Worm (Caenorhabditis elegans) whole organism, L4 larva: ENCODE measurements around the gene shc-2.
A peak's percentile ranks its signal among the peaks of the same experiment; 100 is the strongest.

ENCODE experiments used
- arid-1 ChIP-seq: fragments of 200-800 bp; sonication (Bioruptor generic); conservative IDR thresholded peaks from 2 replicates; pipeline ENCODE4 v1.3.6; 2022; ENCODE audit warnings: missing genetic modification reagents, missing genetic modification characterization, missing compliant biosample characterization
- ceh-62 ChIP-seq: sonication (generic microtip); optimal IDR thresholded peaks from 2 replicates; lab custom pipeline; 2017; ENCODE audit warnings: missing biosample characterization, missing genetic modification characterization
- ceh-82 ChIP-seq: sonication (generic microtip); optimal IDR thresholded peaks from 2 replicates; lab custom pipeline; 2017; ENCODE audit warnings: missing biosample characterization, missing genetic modification characterization
- daf-19 ChIP-seq: fragments of 200-800 bp; sonication (Bioruptor generic); conservative IDR thresholded peaks from 2 replicates; pipeline ENCODE4 v1.3.6; 2022; ENCODE audit warnings: missing genetic modification characterization, missing compliant biosample characterization
- egl-27 ChIP-seq: sonication (generic microtip); optimal IDR thresholded peaks from 3 replicates; lab custom pipeline; 2017; ENCODE audit warnings: missing biosample characterization, missing genetic modification reagents, missing genetic modification characterization
- lin-15B ChIP-seq: fragments of 150-350 bp; sonication (generic microtip); optimal IDR thresholded peaks from 3 replicates; lab custom pipeline; 2014; ENCODE audit warnings: missing biosample characterization, missing genetic modification characterization
- nhr-25 ChIP-seq: sonication (generic microtip); optimal IDR thresholded peaks from 2 replicates; lab custom pipeline; 2017; ENCODE audit warnings: missing genetic modification characterization, mild to moderate bottlenecking, missing compliant biosample characterization, antibody characterized with exemption, moderate library complexity, borderline replicate concordance; ENCODE audit not compliant: insufficient read depth
- nhr-28 ChIP-seq: fragments of 150-350 bp; optimal IDR thresholded peaks from 2 replicates; lab custom pipeline; 2014; ENCODE audit warnings: missing biosample characterization, missing genetic modification characterization

- TF ChIP-seq lin-15B (tag; lab: Kevin White, UChicago): no peak
- no peak for TF ChIP-seq daf-19 (GFP tag; lab: Robert Waterston, UW)
- TF ChIP-seq nhr-28 (tag; lab: Kevin White, UChicago): peak; percentile 57
- TF ChIP-seq arid-1 (GFP tag; lab: Robert Waterston, UW): no peak
- no peak for TF ChIP-seq ceh-82 (tag; lab: Kevin White, UChicago)
- TF ChIP-seq nhr-25 (tag; lab: Kevin White, UChicago): no peak
- TF ChIP-seq ceh-62 (tag; lab: Kevin White, UChicago): no peak
- TF ChIP-seq egl-27 (tag; lab: Kevin White, UChicago): no peak
Observed at ce11 chrII:4942829-4943228, 26.1 kb upstream of the shc-2 start.
